Worm (Caenorhabditis elegans) whole organism, mixed stage, embryonic: Measurements from ENCODE around the gene F12E12.6.

Source experiments
- lsy-2 ChIP-seq: fragments of 150-350 bp; optimal IDR thresholded peaks from 2 replicates; lab custom pipeline; 2014; ENCODE audit warnings: missing biosample characterization, missing genetic modification characterization
- mep-1 ChIP-seq: fragments of 150-350 bp; optimal IDR thresholded peaks from 2 replicates; lab custom pipeline; 2017; ENCODE audit warnings: missing biosample characterization, missing genetic modification reagents, missing genetic modification characterization, inconsistent platforms
- nhr-12 ChIP-seq: fragments of 150-350 bp; optimal IDR thresholded peaks from 2 replicates; lab custom pipeline; 2014; ENCODE audit warnings: missing biosample characterization, missing genetic modification characterization
- nhr-2 ChIP-seq: fragments of 150-350 bp; optimal IDR thresholded peaks from 2 replicates; lab custom pipeline; 2014; ENCODE audit warnings: missing biosample characterization, missing genetic modification characterization
- nhr-237 ChIP-seq: fragments of 150-350 bp; optimal IDR thresholded peaks from 2 replicates; lab custom pipeline; 2014; ENCODE audit warnings: missing biosample characterization, missing genetic modification characterization
- nhr-28 ChIP-seq: fragments of 150-350 bp; optimal IDR thresholded peaks from 2 replicates; lab custom pipeline; 2014; ENCODE audit warnings: missing biosample characterization, missing genetic modification characterization
- ztf-11 ChIP-seq: fragments of 150-350 bp; optimal IDR thresholded peaks from 2 replicates; lab custom pipeline; 2014; ENCODE audit warnings: missing biosample characterization, missing genetic modification characterization

- TF ChIP-seq nhr-28 (tag; lab: Kevin White, UChicago), result no peak
- no peak for TF ChIP-seq nhr-237 (tag; lab: Kevin White, UChicago)
- no peak for TF ChIP-seq lsy-2 (tag; lab: Kevin White, UChicago)
- TF ChIP-seq ztf-11 (tag; lab: Kevin White, UChicago), result no peak
- TF ChIP-seq nhr-12 (tag; lab: Kevin White, UChicago), result no peak
- TF ChIP-seq nhr-2 (tag; lab: Kevin White, UChicago), result no peak
- no peak for TF ChIP-seq mep-1 (tag; lab: Kevin White, UChicago)
These were observed 31.4 kb downstream of the F12E12.6 start, which contains the start of gene srx-108 for ce11 chrII:3705320-3705719.
